Fruit fly (Drosophila melanogaster): ENCODE data around the gene Mgat2.

Gene Mgat2

DNA sequence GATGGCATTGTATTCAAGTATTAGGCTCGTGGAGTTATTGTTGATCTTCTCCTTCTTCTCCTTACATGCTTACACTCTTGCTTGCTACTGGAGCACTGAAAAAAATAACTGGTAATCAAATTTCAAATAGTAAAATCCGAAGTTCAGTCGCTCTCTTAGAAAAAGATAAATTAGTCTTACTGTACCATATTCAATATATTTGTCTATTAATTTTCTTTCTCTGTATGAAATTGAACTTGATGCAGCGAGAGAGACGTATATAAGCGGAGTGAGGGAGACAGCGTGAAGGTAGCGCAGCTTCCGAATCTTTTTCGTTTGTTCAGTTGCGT lies 39.1 kb upstream of the Mgat2 start (continued):
- TF ChIP-seq CG3163 (GFP tag; optimal IDR thresholded peaks at IDR 0.05) = peak; percentile 49
- TF ChIP-seq p53 (GFP tag; optimal IDR thresholded peaks at IDR 0.05) = peak; percentile 62
- no peak for TF ChIP-seq Poxn (GFP tag; IDR thresholded peaks at IDR 0.05)
- TF ChIP-seq CG9609 (GFP tag; optimal IDR thresholded peaks at IDR 0.05) = peak; percentile 68
- peak; percentile 79; the same call in 2 of the 3 replicates for TF ChIP-seq CG2889 (GFP tag; IDR thresholded peaks at IDR 0.05)
- TF ChIP-seq CG14441 (GFP tag; IDR thresholded peaks at IDR 0.05) = peak; percentile 91
- TF ChIP-seq cato (GFP tag; optimal IDR thresholded peaks at IDR 0.05; ENCODE audit: borderline replicate concordance) = peak; percentile 5
- TF ChIP-seq CG31365 (tag; optimal IDR thresholded peaks at IDR 0.05) = peak; percentile 63
- TF ChIP-seq Adf1 (GFP tag; IDR thresholded peaks at IDR 0.05) = peak; percentile 40; the same call in 1 of the 2 replicates
- TF ChIP-seq Lhr (GFP tag; optimal IDR thresholded peaks at IDR 0.05) = no peak
- peak; percentile 87 for TF ChIP-seq CG30403 (GFP tag; optimal IDR thresholded peaks at IDR 0.05)
- peak; percentile 76 for TF ChIP-seq BtbVII (GFP tag; optimal IDR thresholded peaks at IDR 0.05)
- TF ChIP-seq CG17328 (GFP tag; IDR thresholded peaks at IDR 0.05) = peak; percentile 95
- TF ChIP-seq Ravus (GFP tag; IDR thresholded peaks at IDR 0.05) = peak; percentile 72
- peak; percentile 92 for TF ChIP-seq E2f1 (GFP tag; IDR thresholded peaks at IDR 0.05)
- TF ChIP-seq CG1602 (GFP tag; optimal IDR thresholded peaks at IDR 0.05) = peak; percentile 68
- peak; percentile 77 for TF ChIP-seq MTF-1 (GFP tag; optimal IDR thresholded peaks at IDR 0.05; ENCODE audit: borderline replicate concordance)
- peak; percentile 88 for TF ChIP-seq Sox102F (GFP tag; optimal IDR thresholded peaks at IDR 0.05)
- TF ChIP-seq CG8924 (tag; optimal IDR thresholded peaks at IDR 0.05) = peak; percentile 91
- peak; percentile 63 for TF ChIP-seq CG8359 (GFP tag; optimal IDR thresholded peaks at IDR 0.05; ENCODE audit: borderline replicate concordance)
- TF ChIP-seq ken (GFP tag; IDR thresholded peaks at IDR 0.05) = peak; percentile 93
- no peak for TF ChIP-seq CG15073 (GFP tag; optimal IDR thresholded peaks at IDR 0.05)
- peak; percentile 68 for TF ChIP-seq CG15011 (GFP tag; optimal IDR thresholded peaks at IDR 0.05)
- peak; percentile 62 for TF ChIP-seq PHDP (tag; optimal IDR thresholded peaks at IDR 0.05)
- TF ChIP-seq inv (GFP tag; IDR thresholded peaks at IDR 0.05; ENCODE audit: partially characterized antibody) = no peak
- TF ChIP-seq D19B (GFP tag; optimal IDR thresholded peaks at IDR 0.05) = peak; percentile 50
- TF ChIP-seq Jarid2 (GFP tag; optimal IDR thresholded peaks at IDR 0.05) = peak; percentile 71
- no peak for TF ChIP-seq Doc3 (GFP tag; IDR thresholded peaks at IDR 0.05; ENCODE audit: partially characterized antibody)
- no peak for TF ChIP-seq fru (optimal IDR thresholded peaks at IDR 0.05)
- peak; percentile 85 for TF ChIP-seq CG11247 (GFP tag; IDR thresholded peaks at IDR 0.05)
- peak; percentile 93 for TF ChIP-seq CG4424 (GFP tag; optimal IDR thresholded peaks at IDR 0.05)
- TF ChIP-seq CG15601 (tag; optimal IDR thresholded peaks at IDR 0.05) = peak; percentile 54
- no peak for TF ChIP-seq sd (tag; optimal IDR thresholded peaks at IDR 0.05)
- peak; percentile 81 for TF ChIP-seq Hsf (GFP tag; optimal IDR thresholded peaks at IDR 0.05)
- no peak for TF ChIP-seq CG4282 (GFP tag; optimal IDR thresholded peaks at IDR 0.05)
- peak; percentile 78 for TF ChIP-seq CG10959 (GFP tag; IDR thresholded peaks at IDR 0.05)
- peak; percentile 77 to 90 for TF ChIP-seq dpn (GFP tag; optimal IDR thresholded peaks at IDR 0.05)
- TF ChIP-seq Eip74EF (GFP tag; optimal IDR thresholded peaks at IDR 0.05) = peak in 1 of 2 experiments; percentile 87
- TF ChIP-seq so (GFP tag; IDR thresholded peaks at IDR 0.05) = peak; percentile 93
- TF ChIP-seq CG18262 (tag; optimal IDR thresholded peaks at IDR 0.05) = peak; percentile 85
- TF ChIP-seq bab2 (GFP tag; optimal IDR thresholded peaks at IDR 0.05) = peak; percentile 87
- TF ChIP-seq btn (GFP tag; optimal IDR thresholded peaks at IDR 0.05) = peak; percentile 77
- TF ChIP-seq Drgx (GFP tag; IDR thresholded peaks at IDR 0.05) = peak; percentile 91
- peak; percentile 83 for TF ChIP-seq CG9727 (GFP tag; optimal IDR thresholded peaks at IDR 0.05)
- TF ChIP-seq ssp (GFP tag; IDR thresholded peaks at IDR 0.05) = peak; percentile 78
- TF ChIP-seq CG4854 (GFP tag; optimal IDR thresholded peaks at IDR 0.05) = peak; percentile 80
- peak; percentile 81 for TF ChIP-seq CG12104 (GFP tag; optimal IDR thresholded peaks at IDR 0.05)
- peak; percentile 94 for TF ChIP-seq chm (GFP tag; IDR thresholded peaks at IDR 0.05)
- TF ChIP-seq da (GFP tag; optimal IDR thresholded peaks at IDR 0.05) = no peak
- TF ChIP-seq Stat92E (GFP tag; optimal IDR thresholded peaks at IDR 0.05) = peak in 1 of 3 experiments; percentile 83
- TF ChIP-seq nerfin-1 (tag; optimal IDR thresholded peaks at IDR 0.05) = peak; percentile 89

Measured in whole organism, embryonic.